Fruit fly (Drosophila melanogaster) whole organism, embryonic: ENCODE results near the gene CG14174.

Experiments
- Abd-B ChIP-seq: fragments of 200-800 bp; sonication (Bioruptor generic); optimal IDR thresholded peaks from 2 replicates; lab custom pipeline; 2018; ENCODE audit warnings: missing biosample characterization, mild to moderate bottlenecking, missing genetic modification characterization, moderate library complexity
- CG10959 ChIP-seq: fragments of 200-800 bp; sonication (Bioruptor generic); IDR thresholded peaks from 2 replicates; pipeline ENCODE4 v1.3.6; 2022; ENCODE audit warnings: missing biosample characterization, missing genetic modification characterization
- CG12942 ChIP-seq: fragments of 200-800 bp; sonication (Bioruptor generic); optimal IDR thresholded peaks from 3 replicates; lab custom pipeline; 2016; ENCODE audit warnings: missing biosample characterization, missing genetic modification characterization
- CG13296 ChIP-seq: fragments of 200-800 bp; sonication (Bioruptor generic); optimal IDR thresholded peaks from 3 replicates; lab custom pipeline; 2018; ENCODE audit warnings: missing biosample characterization, mild to moderate bottlenecking, missing genetic modification characterization
- CG13624 ChIP-seq: fragments of 200-800 bp; sonication (Bioruptor generic); optimal IDR thresholded peaks from 2 replicates; lab custom pipeline; 2016; ENCODE audit warnings: missing biosample characterization, missing genetic modification characterization
- CG15269 ChIP-seq: fragments of 200-800 bp; sonication (Bioruptor generic); optimal IDR thresholded peaks from 2 replicates; lab custom pipeline; 2018; ENCODE audit warnings: missing biosample characterization, mild to moderate bottlenecking, missing genetic modification characterization, moderate library complexity
- CG15696 ChIP-seq: fragments of 200-800 bp; sonication (Bioruptor generic); optimal IDR thresholded peaks from 2 replicates; lab custom pipeline; 2019; ENCODE audit warnings: missing biosample characterization, mild to moderate bottlenecking, missing genetic modification characterization, moderate library complexity
- CG1647 ChIP-seq: fragments of 200-800 bp; sonication (Bioruptor generic); optimal IDR thresholded peaks from 3 replicates; lab custom pipeline; 2016; ENCODE audit warnings: missing biosample characterization, missing genetic modification characterization
- CG16813 ChIP-seq: fragments of 200-800 bp; sonication (Bioruptor generic); IDR thresholded peaks from 3 replicates; pipeline ENCODE4 v1.3.6; 2022; ENCODE audit warnings: missing biosample characterization, missing genetic modification characterization; ENCODE audit not compliant: partially characterized antibody
- CG16815 ChIP-seq: fragments of 200-800 bp; sonication (Bioruptor generic); optimal IDR thresholded peaks from 3 replicates; lab custom pipeline; 2017; ENCODE audit warnings: missing biosample characterization, mild to moderate bottlenecking, missing genetic modification characterization
- CG16863 ChIP-seq: fragments of 200-800 bp; sonication (Bioruptor generic); optimal IDR thresholded peaks from 3 replicates; lab custom pipeline; 2016; ENCODE audit warnings: missing biosample characterization, missing genetic modification characterization
- CG17912 ChIP-seq: fragments of 200-800 bp; sonication (Bioruptor generic); optimal IDR thresholded peaks from 2 replicates; lab custom pipeline; 2018; ENCODE audit warnings: missing biosample characterization, mild to moderate bottlenecking, missing genetic modification characterization
- CG2116 ChIP-seq: fragments of 200-800 bp; sonication (Bioruptor generic); optimal IDR thresholded peaks from 3 replicates; lab custom pipeline; 2018; ENCODE audit warnings: missing biosample characterization, mild to moderate bottlenecking, missing genetic modification characterization
- CG31224 ChIP-seq: fragments of 200-800 bp; sonication (Bioruptor generic); IDR thresholded peaks from 2 replicates; pipeline ENCODE4 v1.3.6; 2022; ENCODE audit warnings: missing biosample characterization, missing genetic modification characterization
- CG31441 ChIP-seq: fragments of 200-800 bp; sonication (Bioruptor generic); IDR thresholded peaks from 2 replicates; pipeline ENCODE4 v1.3.6; 2022; ENCODE audit warnings: missing biosample characterization, missing genetic modification characterization
- CG32532 ChIP-seq: fragments of 200-800 bp; sonication (Bioruptor generic); IDR thresholded peaks from 2 replicates; pipeline ENCODE4 v1.3.6; 2022; ENCODE audit warnings: missing biosample characterization, missing genetic modification characterization
- CG3407 ChIP-seq: fragments of 200-800 bp; sonication (Bioruptor generic); optimal IDR thresholded peaks from 2 replicates; lab custom pipeline; 2018; ENCODE audit warnings: missing biosample characterization, mild to moderate bottlenecking, missing genetic modification characterization
- CG34422 ChIP-seq: fragments of 200-800 bp; sonication (Bioruptor generic); IDR thresholded peaks from 3 replicates; pipeline ENCODE4 v1.3.6; 2022; ENCODE audit warnings: missing biosample characterization, missing genetic modification characterization
- CG6765 ChIP-seq: fragments of 200-800 bp; sonication (Bioruptor generic); optimal IDR thresholded peaks from 3 replicates; lab custom pipeline; 2017; ENCODE audit warnings: missing biosample characterization, mild to moderate bottlenecking, missing genetic modification characterization
- Chrac-16 ChIP-seq: fragments of 200-800 bp; sonication (Bioruptor generic); optimal IDR thresholded peaks from 3 replicates; lab custom pipeline; 2016; ENCODE audit warnings: missing biosample characterization, missing genetic modification characterization
- Dbx ChIP-seq: fragments of 200-800 bp; sonication (Bioruptor generic); IDR thresholded peaks from 3 replicates; pipeline ENCODE4 v1.3.6; 2022; ENCODE audit warnings: missing biosample characterization, missing genetic modification characterization
- Dfd ChIP-seq, 2 experiments: fragments of >200 bp; optimal IDR thresholded peaks; 2 replicates each; lab custom pipeline; 2017; ENCODE audit warnings: missing biosample characterization in 2 of 2, missing genetic modification characterization in 2 of 2
- Eip74EF ChIP-seq, 2 experiments: fragments of 200-800 bp in 1 of 2; fragments of >200 bp in 1 of 2; sonication (Bioruptor generic) in 1 of 2; optimal IDR thresholded peaks; 2 replicates each; lab custom pipeline; 2017 to 2019; ENCODE audit warnings: missing biosample characterization in 2 of 2, missing genetic modification characterization in 2 of 2, mild to moderate bottlenecking in 1 of 2, moderate library complexity in 1 of 2
- Ets65A ChIP-seq: fragments of 200-800 bp; sonication (Bioruptor generic); peaks from one replicate; lab custom pipeline; 2016; ENCODE audit warnings: missing biosample characterization, missing genetic modification characterization
- Hsf ChIP-seq: fragments of 200-800 bp; sonication (Bioruptor generic); optimal IDR thresholded peaks from 3 replicates; lab custom pipeline; 2016; ENCODE audit warnings: missing biosample characterization, missing genetic modification characterization
- Lhr ChIP-seq: fragments of 200-800 bp; sonication (Bioruptor generic); optimal IDR thresholded peaks from 3 replicates; lab custom pipeline; 2017; ENCODE audit warnings: mild to moderate bottlenecking, missing biosample characterization, missing genetic modification reagents, missing genetic modification characterization
- Optix ChIP-seq: fragments of 200-800 bp; sonication (Bioruptor generic); IDR thresholded peaks from 3 replicates; pipeline ENCODE4 v1.3.6; 2022; ENCODE audit warnings: missing biosample characterization, missing genetic modification characterization
- Ravus ChIP-seq: fragments of 200-800 bp; sonication (Bioruptor generic); IDR thresholded peaks from 2 replicates; pipeline ENCODE4 v1.3.6; 2022; ENCODE audit warnings: missing biosample characterization, missing genetic modification characterization
- Sry-δ ChIP-seq: fragments of 200-800 bp; sonication (Bioruptor generic); optimal IDR thresholded peaks from 2 replicates; lab custom pipeline; 2016; ENCODE audit warnings: missing biosample characterization, missing genetic modification characterization
- aop ChIP-seq: fragments of 200-800 bp; sonication (Bioruptor generic); IDR thresholded peaks from 2 replicates; pipeline ENCODE4 v1.3.6; 2022; ENCODE audit warnings: missing biosample characterization, missing genetic modification characterization
- ash1 ChIP-seq: fragments of 200-800 bp; sonication (Bioruptor generic); optimal IDR thresholded peaks from 2 replicates; lab custom pipeline; 2018; ENCODE audit warnings: missing biosample characterization, mild to moderate bottlenecking, missing genetic modification characterization
- bowl ChIP-seq: fragments of 200-800 bp; sonication (Bioruptor generic); IDR thresholded peaks from 2 replicates; pipeline ENCODE4 v1.3.6; 2022; ENCODE audit warnings: missing biosample characterization, missing genetic modification characterization
- chif ChIP-seq, 2 experiments: fragments of 200-800 bp; sonication (Bioruptor generic); optimal IDR thresholded peaks; 3 replicates each; lab custom pipeline; 2016; ENCODE audit warnings: missing biosample characterization in 2 of 2, missing genetic modification characterization in 2 of 2
- dan ChIP-seq: fragments of 200-800 bp; sonication (Bioruptor generic); IDR thresholded peaks from 2 replicates; pipeline ENCODE4 v1.3.6; 2022; ENCODE audit warnings: missing biosample characterization, missing genetic modification characterization
- disco-r ChIP-seq: fragments of 200-800 bp; sonication (Bioruptor generic); optimal IDR thresholded peaks from 2 replicates; lab custom pipeline; 2016; ENCODE audit warnings: missing biosample characterization, missing genetic modification characterization
- dysf ChIP-seq: fragments of 200-800 bp; sonication (Bioruptor generic); IDR thresholded peaks from 3 replicates; pipeline ENCODE4 v1.3.6; 2022; ENCODE audit warnings: missing biosample characterization, missing genetic modification characterization
- eve ChIP-seq, 2 experiments: fragments of >200 bp; optimal IDR thresholded peaks; 2 replicates each; lab custom pipeline; 2017; ENCODE audit warnings: missing biosample characterization in 2 of 2, missing genetic modification characterization in 2 of 2
- fd96Cb ChIP-seq: fragments of 200-800 bp; sonication (Bioruptor generic); optimal IDR thresholded peaks from 2 replicates; lab custom pipeline; 2018; ENCODE audit warnings: missing biosample characterization, mild to moderate bottlenecking, missing genetic modification characterization, moderate library complexity
- gce ChIP-seq: fragments of 200-800 bp; sonication (Bioruptor generic); IDR thresholded peaks from 3 replicates; pipeline ENCODE4 v1.3.6; 2022; ENCODE audit warnings: missing biosample characterization, missing genetic modification characterization
- gcm ChIP-seq: fragments of 200-800 bp; sonication (Bioruptor generic); optimal IDR thresholded peaks from 2 replicates; lab custom pipeline; 2019; ENCODE audit warnings: missing biosample characterization, mild to moderate bottlenecking, missing genetic modification characterization, moderate library complexity
- gcm2 ChIP-seq: fragments of 200-800 bp; sonication (Bioruptor generic); optimal IDR thresholded peaks from 2 replicates; lab custom pipeline; 2016; ENCODE audit warnings: missing biosample characterization, missing genetic modification characterization
- gem ChIP-seq: fragments of 200-800 bp; sonication (Bioruptor generic); optimal IDR thresholded peaks from 2 replicates; lab custom pipeline; 2019; ENCODE audit warnings: missing biosample characterization, mild to moderate bottlenecking, missing genetic modification characterization, moderate library complexity
- hbn ChIP-seq: fragments of 200-800 bp; sonication (Bioruptor generic); IDR thresholded peaks from 2 replicates; pipeline ENCODE4 v1.3.6; 2022; ENCODE audit warnings: missing biosample characterization, missing genetic modification characterization; ENCODE audit not compliant: partially characterized antibody
- inv ChIP-seq: fragments of 200-800 bp; sonication (Bioruptor generic); IDR thresholded peaks from 2 replicates; pipeline ENCODE4 v1.3.6; 2022; ENCODE audit warnings: missing biosample characterization, missing genetic modification characterization; ENCODE audit not compliant: partially characterized antibody
- jumu ChIP-seq: fragments of 200-800 bp; sonication (Bioruptor generic); optimal IDR thresholded peaks from 3 replicates; lab custom pipeline; 2016; ENCODE audit warnings: missing biosample characterization, missing genetic modification characterization
- nau ChIP-seq: fragments of 200-800 bp; sonication (Bioruptor generic); optimal IDR thresholded peaks from 3 replicates; lab custom pipeline; 2017; ENCODE audit warnings: missing biosample characterization, mild to moderate bottlenecking, missing genetic modification characterization, missing genetic modification reagents
- onecut ChIP-seq: fragments of 200-800 bp; sonication (Bioruptor generic); IDR thresholded peaks from 2 replicates; pipeline ENCODE4 v1.3.6; 2022; ENCODE audit warnings: missing biosample characterization, missing genetic modification characterization
- pb ChIP-seq: fragments of 200-800 bp; sonication (Bioruptor generic); optimal IDR thresholded peaks from 3 replicates; lab custom pipeline; 2016; ENCODE audit warnings: missing biosample characterization, missing genetic modification characterization
- pfk ChIP-seq: fragments of 200-800 bp; sonication (Bioruptor generic); optimal IDR thresholded peaks from 2 replicates; lab custom pipeline; 2018; ENCODE audit warnings: missing biosample characterization, mild to moderate bottlenecking, missing genetic modification characterization, moderate library complexity
- ranshi ChIP-seq: fragments of 200-800 bp; sonication (Bioruptor generic); IDR thresholded peaks from 2 replicates; pipeline ENCODE4 v1.3.6; 2022; ENCODE audit warnings: missing biosample characterization, missing genetic modification characterization
- salm ChIP-seq: fragments of 200-800 bp; sonication (Bioruptor generic); optimal IDR thresholded peaks from 2 replicates; lab custom pipeline; 2018; ENCODE audit warnings: missing biosample characterization, mild to moderate bottlenecking, missing genetic modification characterization
- trem ChIP-seq: fragments of 200-800 bp; optimal IDR thresholded peaks from 3 replicates; lab custom pipeline; 2019; ENCODE audit warnings: missing biosample characterization, mild to moderate bottlenecking, missing genetic modification characterization, moderate library complexity

Gene CG14174

dm6 chr3L:9723108-9723507, 4.0 kb downstream of the CG14174 start, which contains the start of the genes nbs and defl (continued):
- TF ChIP-seq CG13624 (GFP tag; lab: Kevin White, UChicago) (peak; percentile 75), chif (GFP tag; optimal IDR thresholded peaks at IDR 0.05; lab: Kevin White, UChicago) (peak; percentile 52 to 69), CG2116 (GFP tag; lab: Kevin White, UChicago) (peak; percentile 7), dan (GFP tag; lab: Robert Waterston, UW) (no peak), gem (no peak), CG16815 (GFP tag; lab: Kevin White, UChicago) (peak; percentile 45), eve (GFP tag; optimal IDR thresholded peaks at IDR 0.05; lab: Kevin White, UChicago) (no peak), ash1 (GFP tag; lab: Kevin White, UChicago) (no peak), CG16813 (GFP tag; lab: Robert Waterston, UW) (peak; percentile 52), gcm2 (GFP tag; lab: Kevin White, UChicago) (no peak), Lhr (no peak), CG13296 (peak; percentile 49), gce (GFP tag; lab: Robert Waterston, UW) (no peak), disco-r (GFP tag; lab: Kevin White, UChicago) (peak; percentile 4), Hsf (GFP tag; lab: Kevin White, UChicago) (peak; percentile 74), nau (GFP tag; lab: Kevin White, UChicago) (no peak), CG6765 (GFP tag; lab: Kevin White, UChicago) (no peak), CG3407 (GFP tag; lab: Kevin White, UChicago) (no peak), CG1647 (GFP tag; lab: Kevin White, UChicago) (peak; percentile 31), CG10959 (GFP tag; lab: Robert Waterston, UW) (no peak), CG31224 (peak; percentile 46), inv (GFP tag; lab: Robert Waterston, UW) (peak; percentile 40; the same call in 1 of the 2 replicates), onecut (GFP tag; lab: Robert Waterston, UW) (no peak), trem (tag; lab: Kevin White, UChicago) (peak; percentile 24), pb (no peak), hbn (GFP tag; lab: Robert Waterston, UW) (no peak), CG15269 (no peak), CG12942 (GFP tag; lab: Kevin White, UChicago) (peak; percentile 64), Abd-B (GFP tag; lab: Kevin White, UChicago) (peak; percentile 58), fd96Cb (tag; lab: Kevin White, UChicago) (peak; percentile 47), Ravus (GFP tag; lab: Robert Waterston, UW) (peak; percentile 43), CG17912 (GFP tag; lab: Kevin White, UChicago) (no peak), CG31441 (GFP tag; lab: Robert Waterston, UW) (no peak; the same call in none of the 2 replicates), CG15696 (tag; lab: Kevin White, UChicago) (peak; percentile 66), ranshi (GFP tag; lab: Robert Waterston, UW) (peak; percentile 71), Dbx (GFP tag; lab: Robert Waterston, UW) (peak; percentile 72), CG32532 (peak; percentile 83), pfk (no peak), Sry-δ (GFP tag; lab: Kevin White, UChicago) (peak; percentile 50), CG16863 (GFP tag; lab: Kevin White, UChicago) (peak; percentile 49), Ets65A (GFP tag; lab: Kevin White, UChicago) (peak; percentile 95), salm (tag; lab: Kevin White, UChicago) (no peak), Optix (GFP tag; lab: Robert Waterston, UW) (no peak), bowl (GFP tag; lab: Robert Waterston, UW) (no peak), gcm (GFP tag; lab: Kevin White, UChicago) (no peak), jumu (peak; percentile 63), Eip74EF (GFP tag; optimal IDR thresholded peaks at IDR 0.05; lab: Kevin White, UChicago) (no peak), aop (GFP tag; lab: Robert Waterston, UW) (no peak), Chrac-16 (GFP tag; lab: Kevin White, UChicago) (peak; percentile 70), dysf (GFP tag; lab: Robert Waterston, UW) (peak; percentile 80), Dfd (GFP tag; optimal IDR thresholded peaks at IDR 0.05; lab: Kevin White, UChicago) (no peak), CG34422 (GFP tag; lab: Robert Waterston, UW) (peak; percentile 89)
